Worm (Caenorhabditis elegans): ENCODE data around the gene col-113.

The col-113 gene

DNA sequence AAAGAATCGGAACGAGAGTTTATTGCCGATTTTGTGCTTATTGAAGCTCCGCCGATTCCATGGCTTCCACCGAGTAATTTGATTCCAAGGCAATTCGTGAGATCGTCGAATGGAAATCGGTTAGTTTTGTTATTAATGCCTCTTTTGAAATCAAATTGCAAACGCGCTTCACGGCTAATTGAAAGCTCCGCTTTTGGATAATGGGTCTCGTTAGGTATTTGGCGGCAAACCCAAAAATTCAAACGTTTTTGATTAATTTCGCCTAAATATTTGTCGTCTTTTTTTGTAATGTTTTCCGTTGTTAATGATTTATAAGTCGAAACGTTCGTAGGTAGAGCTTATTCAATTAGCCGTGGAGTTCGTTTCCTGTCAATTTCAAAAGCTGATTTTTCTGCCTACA is 7.3 kb upstream of the col-113 start:
- TF ChIP-seq pha-4 (GFP tag; IDR thresholded peaks at IDR 0.05) (no peak), pha-4 (tag; optimal IDR thresholded peaks at IDR 0.05) (no peak), mes-2 (tag; optimal IDR thresholded peaks at IDR 0.05; ENCODE audit: poor library complexity, severe bottlenecking) (no peak), nhr-28 (tag; optimal IDR thresholded peaks at IDR 0.05) (no peak)

ce11 chrIV:7158161-7158560 is 5.9 kb upstream of the col-113 start:
- TF ChIP-seq ctbp-1 (GFP tag; IDR thresholded peaks at IDR 0.05) (no peak), skn-1 (tag; optimal IDR thresholded peaks at IDR 0.05) (no peak), lin-39 (tag; optimal IDR thresholded peaks at IDR 0.05) (no peak), unc-39 (tag; optimal IDR thresholded peaks at IDR 0.05) (no peak), mdt-29 (GFP tag; IDR thresholded peaks at IDR 0.05) (no peak), vab-7 (GFP tag; IDR thresholded peaks at IDR 0.05) (no peak), aha-1 (tag) (peak; percentile 94), pqm-1 (tag; optimal IDR thresholded peaks at IDR 0.05) (no peak)

- TF ChIP-seq nhr-42 (GFP tag; IDR thresholded peaks at IDR 0.05) (no peak), aha-1 (tag) (peak; percentile 67), zfp-2 (tag; optimal IDR thresholded peaks at IDR 0.05) (no peak), pha-4 (GFP tag; IDR thresholded peaks at IDR 0.05) (no peak), pha-4 (tag; optimal IDR thresholded peaks at IDR 0.05) (no peak)
Measured at ce11 chrIV:7156356-7156755, 4.0 kb upstream of the col-113 start, which contains the start of gene maph-9. Gene maph-9 (plus strand): TSS chrIV:7156628.

DNA sequence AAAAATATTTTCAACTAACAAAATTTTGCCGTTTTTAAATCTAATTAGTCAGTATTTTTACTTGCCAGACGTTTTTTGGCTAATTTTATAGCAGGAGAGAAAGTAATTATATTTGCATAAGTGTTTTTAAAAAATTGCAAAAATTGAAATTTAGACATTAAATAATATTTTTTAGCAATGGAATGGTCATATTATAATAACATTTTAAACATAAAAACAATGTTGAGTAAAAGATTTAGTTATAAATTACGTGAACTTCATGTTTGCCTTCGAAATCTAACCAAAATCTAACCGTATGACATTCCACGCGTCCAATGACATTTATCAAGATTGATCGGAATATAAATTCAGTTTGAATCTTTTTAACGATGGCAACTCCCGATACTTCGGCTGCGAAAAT is 2.0 kb upstream of the col-113 start, which contains the start of gene C34D4.2:
TSS of gene C34D4.2 (plus strand) at position 301 of the 400 bp plus-strand sequence.
- TF ChIP-seq mxl-2 (GFP tag; conservative IDR thresholded peaks at IDR 0.05) (no peak), nhr-28 (tag; optimal IDR thresholded peaks at IDR 0.05) (no peak), dmd-9 (GFP tag; IDR thresholded peaks at IDR 0.05) (no peak), hlh-30 (tag; optimal IDR thresholded peaks at IDR 0.05; ENCODE audit: insufficient read depth) (no peak), tag-97 (GFP tag; IDR thresholded peaks at IDR 0.05) (no peak), F49E8.2 (tag; optimal IDR thresholded peaks at IDR 0.05; ENCODE audit: borderline replicate concordance) (no peak), T26A8.4 (GFP tag; IDR thresholded peaks at IDR 0.05) (no peak), ztf-11 (tag; optimal IDR thresholded peaks at IDR 0.05) (no peak), pha-4 (GFP tag; IDR thresholded peaks at IDR 0.05) (no peak), pha-4 (tag; optimal IDR thresholded peaks at IDR 0.05) (no peak), mdt-29 (GFP tag; IDR thresholded peaks at IDR 0.05) (no peak), madf-9 (GFP tag; conservative IDR thresholded peaks at IDR 0.05) (no peak), F26F4.8 (GFP tag; conservative IDR thresholded peaks at IDR 0.05) (no peak), dpl-1 (GFP tag; optimal IDR thresholded peaks at IDR 0.05) (no peak), zfp-3 (GFP tag; conservative IDR thresholded peaks at IDR 0.05) (no peak)

DNA sequence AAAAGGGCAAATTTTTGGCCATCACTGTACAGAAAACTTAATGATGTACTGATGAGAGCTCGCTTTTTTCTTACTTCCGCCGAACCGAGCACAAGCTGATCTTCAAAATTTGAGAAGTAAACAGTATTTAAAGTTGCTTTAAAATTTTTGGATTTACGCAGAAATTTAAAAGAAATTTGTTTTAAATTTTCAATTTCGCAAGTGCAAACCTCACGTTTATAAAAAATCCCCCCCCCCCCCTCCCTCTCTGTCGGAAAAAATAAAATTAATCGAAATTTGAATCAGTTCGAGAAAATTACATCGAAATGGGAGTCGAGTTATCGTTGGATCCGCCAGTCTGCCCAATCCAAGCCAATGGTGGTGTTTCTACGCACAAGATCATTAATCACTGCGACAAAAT is 1.1 kb upstream of the col-113 start, which contains the start of gene C34D4.3:
TSS of gene C34D4.3 (plus strand) at position 301 of the 400 bp plus-strand sequence.
- TF ChIP-seq zip-11 (GFP tag; IDR thresholded peaks at IDR 0.05) (no peak), aha-1 (tag) (peak; percentile 10), spr-1 (tag; optimal IDR thresholded peaks at IDR 0.05) (no peak), ztf-11 (tag; optimal IDR thresholded peaks at IDR 0.05) (no peak)

ce11 chrIV:7149020-7149601 is 3.2 kb downstream of the col-113 start, which contains the start of gene C34D4.4:
Gene C34D4.4 (plus strand): TSS chrIV:7149361.
- TF ChIP-seq hmg-1.1 (GFP tag; IDR thresholded peaks at IDR 0.05) (no peak), daf-19 (GFP tag; conservative IDR thresholded peaks at IDR 0.05) (no peak), set-16 (GFP tag; IDR thresholded peaks at IDR 0.05) (no peak), saeg-2 (GFP tag; IDR thresholded peaks at IDR 0.05) (no peak), madf-5 (GFP tag; IDR thresholded peaks at IDR 0.05) (no peak), hif-1 (tag; optimal IDR thresholded peaks at IDR 0.05) (no peak), unc-39 (tag; optimal IDR thresholded peaks at IDR 0.05) (no peak), ztf-7 (tag; optimal IDR thresholded peaks at IDR 0.05) (no peak), Y5F2A.4 (GFP tag; optimal IDR thresholded peaks at IDR 0.05) (no peak), nhr-48 (tag; optimal IDR thresholded peaks at IDR 0.05) (no peak), ceh-28 (tag; optimal IDR thresholded peaks at IDR 0.05) (no peak), zfp-3 (GFP tag; conservative IDR thresholded peaks at IDR 0.05) (no peak), egl-43 (GFP tag; IDR thresholded peaks at IDR 0.05) (no peak), dmd-9 (GFP tag; IDR thresholded peaks at IDR 0.05) (no peak), daf-12 (tag; optimal IDR thresholded peaks at IDR 0.05) (no peak), ctbp-1 (GFP tag; IDR thresholded peaks at IDR 0.05) (no peak), skn-1 (tag; optimal IDR thresholded peaks at IDR 0.05) (no peak), mxl-2 (GFP tag; conservative IDR thresholded peaks at IDR 0.05) (no peak), cey-2 (tag; optimal IDR thresholded peaks at IDR 0.05; ENCODE audit: borderline replicate concordance, insufficient read depth) (no peak), ceh-62 (tag; optimal IDR thresholded peaks at IDR 0.05) (no peak)

Measured in whole organism, L4 larva.